Fruit fly (Drosophila melanogaster): ENCODE measurements around the gene CG7829.
A peak's percentile ranks its signal among the peaks of the same experiment; 100 is the strongest.

CG7829 gene

dm6 chr3R:29830925-29831324 is 13.4 kb upstream of the CG7829 start (continued):
- TF ChIP-seq CG17359 (tag; optimal IDR thresholded peaks at IDR 0.05): no peak
- TF ChIP-seq CG16815 (GFP tag; optimal IDR thresholded peaks at IDR 0.05): no peak
- TF ChIP-seq Poxn (GFP tag; IDR thresholded peaks at IDR 0.05): no peak
- TF ChIP-seq bbx (GFP tag; IDR thresholded peaks at IDR 0.05; ENCODE audit: partially characterized antibody): no peak
- TF ChIP-seq ftz-f1 (GFP tag; optimal IDR thresholded peaks at IDR 0.05): no peak
- no peak for TF ChIP-seq run (tag; optimal IDR thresholded peaks at IDR 0.05)
- TF ChIP-seq Mrtf (GFP tag; IDR thresholded peaks at IDR 0.05): no peak
- TF ChIP-seq CG16863 (GFP tag; optimal IDR thresholded peaks at IDR 0.05): no peak
- TF ChIP-seq CG11504 (tag; optimal IDR thresholded peaks at IDR 0.05): no peak
- peak; percentile 14 for TF ChIP-seq CG12299 (tag; optimal IDR thresholded peaks at IDR 0.05)
- no peak for TF ChIP-seq CG31388 (GFP tag; optimal IDR thresholded peaks at IDR 0.05)
- no peak for TF ChIP-seq CG9797 (GFP tag; optimal IDR thresholded peaks at IDR 0.05)
- no peak for TF ChIP-seq tup (GFP tag; optimal IDR thresholded peaks at IDR 0.05)
- no peak for TF ChIP-seq grau (tag; optimal IDR thresholded peaks at IDR 0.05)
- TF ChIP-seq Oli (tag; optimal IDR thresholded peaks at IDR 0.05): no peak
- no peak for TF ChIP-seq tna (GFP tag; IDR thresholded peaks at IDR 0.05; ENCODE audit: partially characterized antibody)
- peak; percentile 46 for TF ChIP-seq pfk (GFP tag; optimal IDR thresholded peaks at IDR 0.05)
- TF ChIP-seq CG4707 (GFP tag; optimal IDR thresholded peaks at IDR 0.05): no peak
- TF ChIP-seq Nf-YC (tag; optimal IDR thresholded peaks at IDR 0.05): no peak
- no peak for TF ChIP-seq CG9215 (GFP tag; IDR thresholded peaks at IDR 0.05)
- TF ChIP-seq NFAT (GFP tag; IDR thresholded peaks at IDR 0.05): no peak
- TF ChIP-seq Scr (GFP tag; IDR thresholded peaks at IDR 0.05; ENCODE audit: partially characterized antibody): no peak
- no peak for TF ChIP-seq Hsf (GFP tag; optimal IDR thresholded peaks at IDR 0.05)
- TF ChIP-seq exex (tag; optimal IDR thresholded peaks at IDR 0.05): no peak
- TF ChIP-seq CG10979 (tag; optimal IDR thresholded peaks at IDR 0.05): peak; percentile 54
- TF ChIP-seq C15 (GFP tag; IDR thresholded peaks at IDR 0.05): no peak
- peak; percentile 69 for TF ChIP-seq Xrp1 (GFP tag; IDR thresholded peaks at IDR 0.05)
- no peak for TF ChIP-seq CG14667 (GFP tag; IDR thresholded peaks at IDR 0.05)
- no peak for TF ChIP-seq zfh2 (GFP tag; optimal IDR thresholded peaks at IDR 0.05)
- TF ChIP-seq Dad (GFP tag; optimal IDR thresholded peaks at IDR 0.05): no peak
- TF ChIP-seq CG17912 (GFP tag; optimal IDR thresholded peaks at IDR 0.05): no peak
- no peak for TF ChIP-seq btn (GFP tag; optimal IDR thresholded peaks at IDR 0.05)
- no peak for TF ChIP-seq schlank (tag; optimal IDR thresholded peaks at IDR 0.05)
- no peak for TF ChIP-seq CG7556 (GFP tag; optimal IDR thresholded peaks at IDR 0.05)
- TF ChIP-seq CG5953 (GFP tag; IDR thresholded peaks at IDR 0.05): no peak
- TF ChIP-seq en (GFP tag; optimal IDR thresholded peaks at IDR 0.05): no peak
- TF ChIP-seq CG6765 (GFP tag; optimal IDR thresholded peaks at IDR 0.05): peak; percentile 1
- TF ChIP-seq kni (GFP tag; optimal IDR thresholded peaks at IDR 0.05): peak; percentile 82
- TF ChIP-seq Ets65A (GFP tag): no peak
- no peak for TF ChIP-seq rib (GFP tag; IDR thresholded peaks at IDR 0.05)
- TF ChIP-seq row (GFP tag; IDR thresholded peaks at IDR 0.05): no peak
- no peak for TF ChIP-seq CkIIα-i1 (GFP tag; IDR thresholded peaks at IDR 0.05)
- no peak for TF ChIP-seq prd (optimal IDR thresholded peaks at IDR 0.05)
- no peak for TF ChIP-seq prd (GFP tag; IDR thresholded peaks at IDR 0.05)
- no peak for TF ChIP-seq E2f1 (GFP tag; IDR thresholded peaks at IDR 0.05)
- TF ChIP-seq CG8924 (tag; optimal IDR thresholded peaks at IDR 0.05): peak; percentile 63
- TF ChIP-seq CG5245 (GFP tag; optimal IDR thresholded peaks at IDR 0.05): no peak
- peak; percentile 18 for TF ChIP-seq dmrt11E (tag; optimal IDR thresholded peaks at IDR 0.05)
- no peak for TF ChIP-seq Abd-B (GFP tag; optimal IDR thresholded peaks at IDR 0.05)
- TF ChIP-seq CG17328 (GFP tag; IDR thresholded peaks at IDR 0.05): no peak
- TF ChIP-seq CG15601 (tag; optimal IDR thresholded peaks at IDR 0.05): no peak
- TF ChIP-seq HLH4C (GFP tag; IDR thresholded peaks at IDR 0.05; ENCODE audit: partially characterized antibody): no peak
- TF ChIP-seq dati (GFP tag; IDR thresholded peaks at IDR 0.05): no peak

Data from whole organism, embryonic.